Worm (Caenorhabditis elegans) whole organism, young adult: ENCODE measurements around the gene F53A10.2.
"Not testable (repeated sequence)": the region's sequence is repeated elsewhere in the genome, so short reads cannot be mapped to it uniquely, and the experiment has no call there.

ENCODE experiments used
- hlh-26 ChIP-seq: fragments of 200-800 bp; sonication (Bioruptor generic); conservative IDR thresholded peaks from 2 replicates; pipeline ENCODE4 v1.3.6; 2022; ENCODE audit warnings: missing genetic modification reagents, missing genetic modification characterization, missing compliant biosample characterization
- lag-1 ChIP-seq: fragments of 200-800 bp; sonication (Bioruptor generic); IDR thresholded peaks from 2 replicates; pipeline ENCODE4 v1.3.6; 2022; ENCODE audit warnings: missing genetic modification reagents, missing genetic modification characterization, missing compliant biosample characterization
- nfya-2 ChIP-seq: fragments of 200-800 bp; sonication (Bioruptor generic); IDR thresholded peaks from 2 replicates; pipeline ENCODE4 v1.3.6; 2022; ENCODE audit warnings: missing genetic modification reagents, missing genetic modification characterization, missing compliant biosample characterization

The F53A10.2 gene

ce11 chrII:1278350-1278749 lies 81.2 kb downstream of the F53A10.2 start, which contains the start of gene srz-63:
Gene srz-63 (plus strand): TSS chrII:1278650.
- TF ChIP-seq nfya-2 (GFP tag; lab: Robert Waterston, UW); hlh-26 (GFP tag; lab: Robert Waterston, UW); lag-1: not testable (repeated sequence)
